Fruit fly (Drosophila melanogaster) whole organism, adult: ENCODE data around the gene CG9386.

Source experiments
- CG11617 ChIP-seq: fragments of 200-800 bp; sonication (Bioruptor generic); optimal IDR thresholded peaks from 2 replicates; lab custom pipeline; 2017; ENCODE audit warnings: mild to moderate bottlenecking, missing biosample characterization, missing genetic modification reagents, missing genetic modification characterization
- CG12768 ChIP-seq: fragments of 200-800 bp; sonication (Bioruptor generic); optimal IDR thresholded peaks from 2 replicates; lab custom pipeline; 2017; ENCODE audit warnings: missing biosample characterization, missing genetic modification characterization, mild to moderate bottlenecking, moderate library complexity, missing genetic modification reagents
- CG14711 ChIP-seq: fragments of 200-800 bp; sonication (Bioruptor generic); optimal IDR thresholded peaks from 2 replicates; lab custom pipeline; 2018; ENCODE audit warnings: missing biosample characterization, mild to moderate bottlenecking, missing genetic modification characterization, moderate library complexity
- CG1620 ChIP-seq: fragments of 200-800 bp; sonication (Bioruptor generic); optimal IDR thresholded peaks from 2 replicates; lab custom pipeline; 2016; ENCODE audit warnings: missing biosample characterization, missing genetic modification characterization
- CG33017 ChIP-seq: fragments of 200-800 bp; sonication (Bioruptor generic); optimal IDR thresholded peaks from 2 replicates; lab custom pipeline; 2018; ENCODE audit warnings: missing biosample characterization, mild to moderate bottlenecking, missing genetic modification characterization, moderate library complexity
- CG5204 ChIP-seq: fragments of 200-800 bp; sonication (Bioruptor generic); optimal IDR thresholded peaks from 2 replicates; lab custom pipeline; 2016; ENCODE audit warnings: missing biosample characterization, missing genetic modification characterization
- CG7045 ChIP-seq: fragments of 200-800 bp; sonication (Bioruptor generic); optimal IDR thresholded peaks from 2 replicates; lab custom pipeline; 2017; ENCODE audit warnings: missing biosample characterization, mild to moderate bottlenecking, missing genetic modification characterization
- CG7101 ChIP-seq: fragments of 200-800 bp; sonication (Bioruptor generic); optimal IDR thresholded peaks from 2 replicates; lab custom pipeline; 2018; ENCODE audit warnings: missing biosample characterization, mild to moderate bottlenecking, missing genetic modification characterization, moderate library complexity
- Clk ChIP-seq: fragments of 200-800 bp; sonication (Bioruptor generic); optimal IDR thresholded peaks from 2 replicates; lab custom pipeline; 2017; ENCODE audit warnings: missing biosample characterization, missing genetic modification characterization
- Crg-1 ChIP-seq: fragments of 200-800 bp; sonication (Bioruptor generic); optimal IDR thresholded peaks from 2 replicates; lab custom pipeline; 2016; ENCODE audit warnings: missing biosample characterization, missing genetic modification characterization
- Hr96 ChIP-seq: fragments of 200-800 bp; sonication (Bioruptor generic); optimal IDR thresholded peaks from 2 replicates; lab custom pipeline; 2016; ENCODE audit warnings: missing biosample characterization, missing genetic modification characterization
- Mnt ChIP-seq: fragments of 200-800 bp; sonication (Bioruptor generic); optimal IDR thresholded peaks from 2 replicates; lab custom pipeline; 2016; ENCODE audit warnings: missing biosample characterization, mild to moderate bottlenecking, missing genetic modification characterization
- bab1 ChIP-seq: fragments of 200-800 bp; sonication (Bioruptor generic); optimal IDR thresholded peaks from 3 replicates; lab custom pipeline; 2019; ENCODE audit warnings: missing biosample characterization, mild to moderate bottlenecking, missing genetic modification characterization, moderate library complexity
- cic ChIP-seq: fragments of 200-800 bp; sonication (Bioruptor generic); optimal IDR thresholded peaks from 2 replicates; lab custom pipeline; 2017; ENCODE audit warnings: missing biosample characterization, mild to moderate bottlenecking, missing genetic modification characterization, moderate library complexity
- cnc ChIP-seq, 2 experiments: fragments of >200 bp; optimal IDR thresholded peaks; 2 replicates each; lab custom pipeline; 2017
- kay ChIP-seq: fragments of 200-800 bp; sonication (Bioruptor generic); peaks from one replicate; lab custom pipeline; 2016; ENCODE audit warnings: missing biosample characterization, missing genetic modification characterization, borderline replicate concordance
- ovo ChIP-seq: fragments of 200-800 bp; sonication (Bioruptor generic); optimal IDR thresholded peaks from 2 replicates; lab custom pipeline; 2016; ENCODE audit warnings: missing biosample characterization, missing genetic modification characterization
- pad ChIP-seq: fragments of 200-800 bp; sonication (Bioruptor generic); optimal IDR thresholded peaks from 3 replicates; lab custom pipeline; 2017; ENCODE audit warnings: missing biosample characterization, missing genetic modification characterization, mild to moderate bottlenecking, moderate library complexity, missing genetic modification reagents
- tj ChIP-seq: fragments of 200-800 bp; sonication (Bioruptor generic); optimal IDR thresholded peaks from 3 replicates; lab custom pipeline; 2017; ENCODE audit warnings: missing biosample characterization, mild to moderate bottlenecking, missing genetic modification characterization, moderate library complexity
- toe ChIP-seq: fragments of 200-800 bp; sonication (Bioruptor generic); optimal IDR thresholded peaks from 2 replicates; lab custom pipeline; 2016; ENCODE audit warnings: missing biosample characterization, missing genetic modification characterization

The CG9386 gene

DNA sequence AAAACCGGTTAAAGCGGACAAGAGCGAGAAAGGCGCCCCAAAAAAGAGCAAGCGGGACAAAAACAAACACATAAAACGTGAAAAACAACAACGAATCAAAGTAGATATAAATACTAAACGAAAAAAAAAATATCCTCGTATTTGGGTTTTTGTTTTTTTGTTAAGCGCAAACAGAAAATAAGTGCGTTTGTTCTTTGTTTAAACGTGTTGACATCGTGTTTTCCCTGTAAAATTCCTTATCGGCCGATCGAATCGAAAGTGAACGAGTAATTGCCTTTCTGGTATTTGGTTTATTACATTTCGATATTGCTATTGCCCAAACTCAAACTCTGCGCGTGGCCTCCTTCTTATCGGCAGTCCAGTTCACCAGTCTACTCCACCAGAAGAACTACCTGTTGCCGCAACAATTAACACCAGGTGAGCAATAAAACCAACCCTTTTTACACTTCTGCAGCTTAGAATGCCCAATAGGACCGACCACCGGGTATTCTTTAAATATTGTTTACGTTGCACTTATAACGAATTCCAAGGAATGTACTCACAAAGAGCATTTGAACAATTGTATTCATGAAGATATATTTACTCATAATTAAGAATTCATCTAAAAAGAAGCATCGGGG lies 36.7 kb upstream of the CG9386 start:
- no peak for TF ChIP-seq CG7101 (tag; lab: Kevin White, UChicago)
- no peak for TF ChIP-seq Crg-1 (GFP tag; lab: Kevin White, UChicago)
- TF ChIP-seq CG14711 (tag; lab: Kevin White, UChicago): no peak
- no peak for TF ChIP-seq Mnt (GFP tag; lab: Kevin White, UChicago)
- TF ChIP-seq ovo (GFP tag; lab: Kevin White, UChicago): no peak
- no peak for TF ChIP-seq CG33017
- TF ChIP-seq cic (GFP tag; lab: Kevin White, UChicago): no peak
- no peak for TF ChIP-seq cnc (optimal IDR thresholded peaks at IDR 0.05; lab: Kevin White, UChicago)
- TF ChIP-seq CG11617: no peak
- TF ChIP-seq bab1: no peak
- no peak for TF ChIP-seq tj (GFP tag; lab: Kevin White, UChicago)
- no peak for TF ChIP-seq CG12768 (GFP tag; lab: Kevin White, UChicago)
- no peak for TF ChIP-seq CG5204
- no peak for TF ChIP-seq toe (GFP tag; lab: Kevin White, UChicago)
- no peak for TF ChIP-seq Clk (GFP tag; lab: Kevin White, UChicago)
- TF ChIP-seq kay (GFP tag; lab: Kevin White, UChicago): no peak
- no peak for TF ChIP-seq CG1620 (GFP tag; lab: Kevin White, UChicago)
- TF ChIP-seq pad (GFP tag; lab: Kevin White, UChicago): no peak

DNA sequence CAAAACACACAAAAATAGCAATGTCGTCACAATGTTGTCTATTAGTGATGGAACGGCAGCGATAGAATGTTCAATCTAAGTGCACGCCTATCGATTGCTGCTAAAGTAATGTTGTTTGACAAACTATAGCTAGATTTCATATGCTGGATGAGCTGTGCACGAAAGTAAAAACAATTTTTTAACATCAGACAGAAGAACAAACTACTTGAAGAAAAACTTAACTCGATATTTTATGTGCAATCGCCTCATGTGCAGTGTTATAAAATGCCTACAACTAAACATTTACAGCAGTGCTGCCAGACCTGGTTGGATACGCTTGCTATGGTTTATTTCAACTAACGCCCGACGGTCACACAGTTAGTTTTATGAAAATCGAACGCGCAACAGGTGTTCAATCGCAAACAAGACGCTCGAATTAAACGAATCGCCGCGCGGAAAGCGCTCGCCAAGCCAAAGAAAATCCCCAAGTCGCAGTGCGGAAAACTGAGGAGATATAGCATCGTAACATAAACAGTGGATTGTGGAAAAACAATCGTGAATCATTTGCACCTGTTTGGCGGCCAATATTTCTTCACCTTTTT lies 35.8 kb upstream of the CG9386 start, which contains the start of the genes bocks and CG8312:
Gene bocks, minus strand, starts transcription at position 51 of the 581 bp plus-strand sequence.
Gene CG8312, plus strand, starts transcription at position 358 of the 581 bp plus-strand sequence.
- TF ChIP-seq toe (GFP tag; lab: Kevin White, UChicago): peak; percentile 59
- peak; percentile 61 for TF ChIP-seq CG7101 (tag; lab: Kevin White, UChicago)
- TF ChIP-seq CG33017: peak; percentile 41
- peak; percentile 38 for TF ChIP-seq Clk (GFP tag; lab: Kevin White, UChicago)
- no peak for TF ChIP-seq CG5204
- TF ChIP-seq CG12768 (GFP tag; lab: Kevin White, UChicago): peak; percentile 55
- TF ChIP-seq bab1: peak; percentile 83
- peak; percentile 82 for TF ChIP-seq Mnt (GFP tag; lab: Kevin White, UChicago)
- TF ChIP-seq CG1620 (GFP tag; lab: Kevin White, UChicago): peak; percentile 67
- TF ChIP-seq ovo (GFP tag; lab: Kevin White, UChicago): peak; percentile 38
- TF ChIP-seq cnc (optimal IDR thresholded peaks at IDR 0.05; lab: Kevin White, UChicago): no peak
- peak; percentile 43 for TF ChIP-seq CG11617
- no peak for TF ChIP-seq Hr96 (GFP tag; lab: Kevin White, UChicago)
- TF ChIP-seq pad (GFP tag; lab: Kevin White, UChicago): peak; percentile 61
- TF ChIP-seq CG7045 (GFP tag; lab: Kevin White, UChicago): peak; percentile 39
- TF ChIP-seq CG14711 (tag; lab: Kevin White, UChicago): peak; percentile 65
- TF ChIP-seq Crg-1 (GFP tag; lab: Kevin White, UChicago): peak; percentile 88
- peak; percentile 62 for TF ChIP-seq cic (GFP tag; lab: Kevin White, UChicago)
- TF ChIP-seq kay (GFP tag; lab: Kevin White, UChicago): no peak
- TF ChIP-seq tj (GFP tag; lab: Kevin White, UChicago): peak; percentile 59

DNA sequence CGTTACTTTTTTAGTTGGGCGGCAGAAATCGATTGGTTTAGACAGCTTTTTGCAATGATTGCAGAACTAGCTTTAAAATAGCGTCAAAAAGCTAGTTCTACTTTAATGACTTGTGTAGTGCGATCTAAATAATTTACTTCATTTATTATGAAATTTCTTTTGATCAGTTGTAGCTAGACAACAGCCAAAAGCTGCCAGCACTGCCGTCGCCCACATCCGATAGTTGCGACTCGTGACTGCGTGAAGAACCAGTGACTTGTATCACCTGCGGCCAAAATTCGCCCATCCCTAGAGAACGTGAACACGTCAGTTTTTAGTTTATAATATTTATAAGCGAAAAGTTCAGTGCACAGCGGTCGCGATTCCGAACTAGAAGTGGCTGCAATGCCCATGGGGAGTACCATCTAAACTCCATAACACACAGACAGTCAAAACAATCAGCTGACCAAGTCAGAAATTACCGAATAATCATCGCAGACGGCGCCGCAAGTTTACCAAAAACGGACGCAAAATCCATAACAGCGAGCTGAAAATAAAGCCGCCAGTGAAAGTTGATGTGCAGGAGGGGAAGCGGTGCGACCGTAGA lies 31.5 kb upstream of the CG9386 start, which contains the start of gene P58IPK:
Gene P58IPK, plus strand, starts transcription at position 280 of the 586 bp plus-strand sequence.
- TF ChIP-seq ovo (GFP tag; lab: Kevin White, UChicago) (no peak), CG7045 (GFP tag; lab: Kevin White, UChicago) (peak; percentile 10), tj (GFP tag; lab: Kevin White, UChicago) (peak; percentile 41), CG33017 (peak; percentile 15), CG12768 (GFP tag; lab: Kevin White, UChicago) (peak; percentile 14), Hr96 (GFP tag; lab: Kevin White, UChicago) (no peak), Crg-1 (GFP tag; lab: Kevin White, UChicago) (no peak), pad (GFP tag; lab: Kevin White, UChicago) (peak; percentile 51), kay (GFP tag; lab: Kevin White, UChicago) (no peak), toe (GFP tag; lab: Kevin White, UChicago) (peak; percentile 86), Clk (GFP tag; lab: Kevin White, UChicago) (peak; percentile 31), cic (GFP tag; lab: Kevin White, UChicago) (peak; percentile 46), cnc (optimal IDR thresholded peaks at IDR 0.05; lab: Kevin White, UChicago) (no peak), bab1 (peak; percentile 45), CG1620 (GFP tag; lab: Kevin White, UChicago) (peak; percentile 72), CG5204 (no peak), CG14711 (tag; lab: Kevin White, UChicago) (peak; percentile 49), Mnt (GFP tag; lab: Kevin White, UChicago) (peak; percentile 77), CG11617 (peak; percentile 45), CG7101 (tag; lab: Kevin White, UChicago) (peak; percentile 53)

DNA sequence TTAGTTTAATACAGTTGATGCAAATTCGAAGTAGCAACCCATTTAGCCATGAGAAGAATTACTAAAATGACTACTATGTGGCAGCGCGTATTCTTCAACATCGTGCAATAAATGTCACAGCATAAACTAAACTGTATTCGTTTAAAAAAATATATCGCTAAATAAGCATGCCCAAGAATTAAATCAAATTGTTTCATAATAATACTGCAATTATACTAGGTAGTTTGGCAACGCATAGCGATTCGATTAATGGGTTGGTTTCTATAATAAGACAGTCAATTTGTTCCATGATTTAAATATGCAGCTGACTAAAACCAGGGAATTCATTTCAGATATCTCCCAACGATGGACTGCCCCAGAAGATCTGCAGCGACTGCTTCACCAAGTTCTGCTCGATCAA lies 27.9 kb upstream of the CG9386 start, which contains the start of gene CG33654:
Gene CG33654, minus strand, starts transcription at position 101 of the 400 bp plus-strand sequence.
- TF ChIP-seq Clk (GFP tag; lab: Kevin White, UChicago) (no peak), cnc (optimal IDR thresholded peaks at IDR 0.05; lab: Kevin White, UChicago) (no peak), bab1 (no peak), pad (GFP tag; lab: Kevin White, UChicago) (no peak), CG7101 (tag; lab: Kevin White, UChicago) (no peak), CG5204 (no peak), CG11617 (no peak), Crg-1 (GFP tag; lab: Kevin White, UChicago) (no peak), cic (GFP tag; lab: Kevin White, UChicago) (no peak)
